Worm (Caenorhabditis elegans): ENCODE data around the gene T24E12.1.

ce11 chrII:3752184-3752583 lies 33.2 kb upstream of the T24E12.1 start, which contains the start of gene sdz-11:
- TF ChIP-seq lir-3 (tag; optimal IDR thresholded peaks at IDR 0.05) (no peak), egl-27 (tag; optimal IDR thresholded peaks at IDR 0.05) (no peak), Y105C5A.15 (GFP tag; IDR thresholded peaks at IDR 0.05) (no peak), lin-13 (GFP tag; optimal IDR thresholded peaks at IDR 0.05) (no peak), lin-39 (tag; optimal IDR thresholded peaks at IDR 0.05) (no peak), dpl-1 (GFP tag; optimal IDR thresholded peaks at IDR 0.05) (no peak), ZK546.5 (tag; optimal IDR thresholded peaks at IDR 0.05) (no peak), ama-1 (optimal IDR thresholded peaks at IDR 0.05) (no peak), F44E2.7 (GFP tag; IDR thresholded peaks at IDR 0.05) (no peak), pqm-1 (tag; optimal IDR thresholded peaks at IDR 0.05) (no peak), skn-1 (tag; optimal IDR thresholded peaks at IDR 0.05) (no peak), dmd-8 (GFP tag; IDR thresholded peaks at IDR 0.05) (no peak)

Measured in whole organism, L4 larva.